Worm (Caenorhabditis elegans) whole organism, L4 larva: ENCODE measurements around the gene M60.4.

Experiments used
- aha-1 ChIP-seq: fragments of 150-350 bp; peaks from one replicate; lab custom pipeline; 2014; ENCODE audit warnings: missing biosample characterization, missing genetic modification characterization
- duxl-1 ChIP-seq: sonication (generic microtip); optimal IDR thresholded peaks from 2 replicates; lab custom pipeline; 2016; ENCODE audit warnings: mild to moderate bottlenecking, missing genetic modification characterization, moderate library complexity, missing compliant biosample characterization; ENCODE audit not compliant: poor library complexity

M60.4 gene

ce11 chrX:8185037-8185436, 51.1 kb downstream of the M60.4 start, which contains the start of gene C17H11.5:
C17H11.5 (minus strand) TSS chrX:8185137.
- TF ChIP-seq aha-1 (tag; lab: Kevin White, UChicago) (peak; percentile 76), duxl-1 (tag; lab: Kevin White, UChicago) (no peak)
